Fruit fly (Drosophila melanogaster): ENCODE data around the gene Mkp3.
A peak's percentile ranks its signal among the peaks of the same experiment; 100 is the strongest.

Gene Mkp3

DNA sequence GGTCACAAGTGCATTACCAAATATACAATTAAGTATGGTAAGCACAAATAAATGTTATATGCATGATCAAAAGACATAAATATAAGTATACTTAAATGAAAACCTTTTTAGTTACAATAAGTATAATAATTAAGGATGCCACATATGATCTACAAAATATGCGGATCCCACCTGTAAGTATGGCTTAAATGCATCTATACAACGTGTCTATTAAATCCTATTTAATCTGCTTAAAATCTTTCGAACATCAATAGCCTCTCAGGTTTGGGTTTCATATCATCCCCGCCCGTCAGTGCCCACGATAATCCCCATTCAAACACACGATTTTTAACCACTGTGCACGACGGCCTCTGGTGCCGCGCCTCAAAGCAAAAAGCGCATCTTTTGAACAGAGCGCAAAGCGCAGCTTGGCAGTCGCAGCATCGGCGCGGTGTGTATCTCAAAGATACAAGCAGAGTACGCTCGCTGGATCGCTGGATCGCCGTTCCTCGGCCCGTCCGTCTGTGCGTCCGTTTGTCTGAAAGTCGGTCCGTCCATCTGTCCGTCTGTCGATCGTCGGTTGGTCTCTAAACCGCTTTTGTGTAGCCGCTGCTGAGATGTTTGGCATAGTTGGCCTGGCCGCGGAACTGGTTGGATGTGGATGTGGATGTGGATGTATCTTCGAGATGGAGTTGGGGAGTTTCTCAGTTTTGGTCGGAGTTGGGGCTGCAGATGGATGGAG lies 44.4 kb downstream of the Mkp3 start:
- TF ChIP-seq brk (GFP tag; optimal IDR thresholded peaks at IDR 0.05) (peak; percentile 3), ey (GFP tag; optimal IDR thresholded peaks at IDR 0.05) (peak; percentile 72), rgr (GFP tag; optimal IDR thresholded peaks at IDR 0.05) (peak; percentile 58), CrebA (GFP tag; optimal IDR thresholded peaks at IDR 0.05; ENCODE audit: borderline replicate concordance) (no peak), Dif (GFP tag; optimal IDR thresholded peaks at IDR 0.05; ENCODE audit: partially characterized antibody) (peak; percentile 29), Hr78 (GFP tag; optimal IDR thresholded peaks at IDR 0.05) (no peak), CG32264 (GFP tag; optimal IDR thresholded peaks at IDR 0.05) (peak; percentile 31), Sp1 (GFP tag; optimal IDR thresholded peaks at IDR 0.05) (peak; percentile 79), Dfd (GFP tag; optimal IDR thresholded peaks at IDR 0.05) (no peak), dl (GFP tag; optimal IDR thresholded peaks at IDR 0.05; ENCODE audit: insufficient read depth in 1 of 2, partially characterized antibody in 2 of 2) (no peak), woc (GFP tag; optimal IDR thresholded peaks at IDR 0.05) (peak; percentile 72), jim (GFP tag; optimal IDR thresholded peaks at IDR 0.05) (no peak), tai (GFP tag; optimal IDR thresholded peaks at IDR 0.05) (peak; percentile 63), Hnf4 (GFP tag; optimal IDR thresholded peaks at IDR 0.05) (peak; percentile 23), h (GFP tag; optimal IDR thresholded peaks at IDR 0.05) (peak; percentile 83), CG9705 (GFP tag; optimal IDR thresholded peaks at IDR 0.05) (peak; percentile 13), Vsx2 (GFP tag; optimal IDR thresholded peaks at IDR 0.05; ENCODE audit: partially characterized antibody) (no peak), Mio (GFP tag; optimal IDR thresholded peaks at IDR 0.05) (no peak), lola (GFP tag; optimal IDR thresholded peaks at IDR 0.05) (no peak), Jra (GFP tag; optimal IDR thresholded peaks at IDR 0.05) (no peak), fru (GFP tag; optimal IDR thresholded peaks at IDR 0.05) (peak; percentile 84), Abd-B (GFP tag; optimal IDR thresholded peaks at IDR 0.05) (no peak), pan (optimal IDR thresholded peaks at IDR 0.05) (no peak), Myc (optimal IDR thresholded peaks at IDR 0.05) (no peak), Rel (GFP tag; optimal IDR thresholded peaks at IDR 0.05) (peak; percentile 62), Rel (tag; optimal IDR thresholded peaks at IDR 0.05) (no peak), foxo (GFP tag; optimal IDR thresholded peaks at IDR 0.05) (peak in 1 of 2 experiments; percentile 79), HLH106 (tag; optimal IDR thresholded peaks at IDR 0.05) (peak; percentile 74), dmrt93B (GFP tag; optimal IDR thresholded peaks at IDR 0.05) (peak; percentile 56), OdsH (GFP tag; optimal IDR thresholded peaks at IDR 0.05) (peak; percentile 84), dsf (GFP tag; optimal IDR thresholded peaks at IDR 0.05; ENCODE audit: borderline replicate concordance) (no peak), Hr83 (GFP tag; optimal IDR thresholded peaks at IDR 0.05; ENCODE audit: poor library complexity, severe bottlenecking) (peak; percentile 27), N (GFP tag; optimal IDR thresholded peaks at IDR 0.05) (no peak), sv (GFP tag; optimal IDR thresholded peaks at IDR 0.05) (peak; percentile 20), psq (GFP tag; optimal IDR thresholded peaks at IDR 0.05) (peak; percentile 86), GATAd (GFP tag; optimal IDR thresholded peaks at IDR 0.05) (no peak), usp (GFP tag; optimal IDR thresholded peaks at IDR 0.05) (no peak), sage (GFP tag; optimal IDR thresholded peaks at IDR 0.05) (peak; percentile 70), br (GFP tag; optimal IDR thresholded peaks at IDR 0.05) (peak; percentile 72)

DNA sequence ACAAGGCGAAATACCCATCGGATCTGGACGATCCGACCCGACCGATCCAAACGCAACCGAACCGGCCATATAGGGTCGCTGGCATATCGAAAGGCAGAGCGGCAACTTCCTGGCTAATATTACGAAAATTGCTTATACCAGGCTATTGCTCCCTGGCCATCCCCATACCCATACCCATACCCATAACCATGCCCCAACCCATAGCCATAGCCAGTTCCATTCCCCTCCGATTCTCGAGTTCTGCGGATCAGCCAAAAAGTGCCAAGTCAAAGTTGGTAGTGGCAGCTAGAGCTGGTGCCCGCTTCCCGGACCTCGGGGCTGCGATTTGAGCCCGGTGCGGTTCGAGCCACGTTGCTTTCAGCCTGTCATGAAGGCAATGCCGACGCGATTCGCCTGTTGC lies 45.1 kb downstream of the Mkp3 start:
- TF ChIP-seq Vsx2 (GFP tag; optimal IDR thresholded peaks at IDR 0.05; ENCODE audit: partially characterized antibody) (peak; percentile 73), dl (GFP tag; optimal IDR thresholded peaks at IDR 0.05; ENCODE audit: insufficient read depth in 1 of 2, partially characterized antibody in 2 of 2) (peak in 1 of 2 experiments; percentile 41), fru (GFP tag; optimal IDR thresholded peaks at IDR 0.05) (no peak), CrebA (GFP tag; optimal IDR thresholded peaks at IDR 0.05; ENCODE audit: borderline replicate concordance) (peak; percentile 23), OdsH (GFP tag; optimal IDR thresholded peaks at IDR 0.05) (no peak)

Measured in whole organism, wandering third instar larva.